Fruit fly (Drosophila melanogaster) whole organism, embryonic: ENCODE measurements around the gene CG11737.

Experiments
- Abd-B ChIP-seq: fragments of 200-800 bp; sonication (Bioruptor generic); optimal IDR thresholded peaks from 2 replicates; lab custom pipeline; 2018; ENCODE audit warnings: missing biosample characterization, mild to moderate bottlenecking, missing genetic modification characterization, moderate library complexity
- Adf1 ChIP-seq: fragments of 200-800 bp; sonication (Bioruptor generic); IDR thresholded peaks from 2 replicates; pipeline ENCODE4 v1.3.6; 2022; ENCODE audit warnings: missing biosample characterization, missing genetic modification characterization
- Asciz ChIP-seq: fragments of 200-800 bp; sonication (Bioruptor generic); optimal IDR thresholded peaks from 2 replicates; lab custom pipeline; 2017; ENCODE audit warnings: missing biosample characterization, mild to moderate bottlenecking, missing genetic modification characterization, missing genetic modification reagents
- Bdp1 ChIP-seq: fragments of 200-800 bp; sonication (Bioruptor generic); optimal IDR thresholded peaks from 3 replicates; lab custom pipeline; 2016; ENCODE audit warnings: missing biosample characterization, missing genetic modification characterization
- CG10654 ChIP-seq: fragments of 200-800 bp; sonication (Bioruptor generic); optimal IDR thresholded peaks from 2 replicates; lab custom pipeline; 2016; ENCODE audit warnings: missing biosample characterization, missing genetic modification characterization
- CG10979 ChIP-seq: fragments of 200-800 bp; sonication (Bioruptor generic); optimal IDR thresholded peaks from 2 replicates; lab custom pipeline; 2018; ENCODE audit warnings: missing biosample characterization, mild to moderate bottlenecking, missing genetic modification characterization, moderate library complexity
- CG12659 ChIP-seq: fragments of 200-800 bp; sonication (Bioruptor generic); optimal IDR thresholded peaks from 3 replicates; lab custom pipeline; 2017; ENCODE audit warnings: mild to moderate bottlenecking, missing biosample characterization, missing genetic modification reagents, missing genetic modification characterization
- CG12744 ChIP-seq: fragments of 200-800 bp; sonication (Bioruptor generic); optimal IDR thresholded peaks from 2 replicates; lab custom pipeline; 2016; ENCODE audit warnings: missing biosample characterization, missing genetic modification characterization
- CG12769 ChIP-seq: fragments of 200-800 bp; sonication (Bioruptor generic); optimal IDR thresholded peaks from 2 replicates; lab custom pipeline; 2019; ENCODE audit warnings: missing biosample characterization, mild to moderate bottlenecking, missing genetic modification characterization, moderate library complexity
- CG14965 ChIP-seq: fragments of 200-800 bp; sonication (Bioruptor generic); optimal IDR thresholded peaks from 2 replicates; lab custom pipeline; 2016; ENCODE audit warnings: missing biosample characterization, missing genetic modification characterization, borderline replicate concordance
- CG15514 ChIP-seq: fragments of 200-800 bp; sonication (Bioruptor generic); optimal IDR thresholded peaks from 3 replicates; lab custom pipeline; 2017; ENCODE audit warnings: missing biosample characterization, missing genetic modification characterization, mild to moderate bottlenecking, moderate library complexity, missing genetic modification reagents
- CG18619 ChIP-seq: fragments of 200-800 bp; sonication (Bioruptor generic); optimal IDR thresholded peaks from 3 replicates; lab custom pipeline; 2017; ENCODE audit warnings: missing biosample characterization, mild to moderate bottlenecking, missing genetic modification characterization
- CG30431 ChIP-seq: fragments of 200-800 bp; sonication (Bioruptor generic); optimal IDR thresholded peaks from 2 replicates; lab custom pipeline; 2017; ENCODE audit warnings: missing biosample characterization, missing genetic modification characterization
- CG31388 ChIP-seq: fragments of 200-800 bp; sonication (Bioruptor generic); optimal IDR thresholded peaks from 2 replicates; lab custom pipeline; 2016; ENCODE audit warnings: missing biosample characterization, missing genetic modification characterization
- CG33557 ChIP-seq: fragments of 200-800 bp; sonication (Bioruptor generic); optimal IDR thresholded peaks from 2 replicates; lab custom pipeline; 2019; ENCODE audit warnings: missing biosample characterization, mild to moderate bottlenecking, missing genetic modification characterization, moderate library complexity
- CG3726 ChIP-seq: fragments of 200-800 bp; sonication (Bioruptor generic); IDR thresholded peaks from 3 replicates; pipeline ENCODE4, ENCODE4 v1.3.6; 2022; ENCODE audit warnings: missing biosample characterization, missing genetic modification characterization
- CG6765 ChIP-seq: fragments of 200-800 bp; sonication (Bioruptor generic); optimal IDR thresholded peaks from 3 replicates; lab custom pipeline; 2017; ENCODE audit warnings: missing biosample characterization, mild to moderate bottlenecking, missing genetic modification characterization
- CG6813 ChIP-seq: fragments of 200-800 bp; sonication (Bioruptor generic); optimal IDR thresholded peaks from 2 replicates; lab custom pipeline; 2017; ENCODE audit warnings: missing biosample characterization, missing genetic modification characterization, mild to moderate bottlenecking, moderate library complexity, missing genetic modification reagents
- CG7928 ChIP-seq: fragments of 200-800 bp; sonication (Bioruptor generic); optimal IDR thresholded peaks from 2 replicates; lab custom pipeline; 2017; ENCODE audit warnings: missing biosample characterization, mild to moderate bottlenecking, missing genetic modification characterization
- CG8924 ChIP-seq: fragments of 200-800 bp; optimal IDR thresholded peaks from 3 replicates; lab custom pipeline; 2019; ENCODE audit warnings: missing biosample characterization, mild to moderate bottlenecking, missing genetic modification characterization, moderate library complexity
- CG9215 ChIP-seq: fragments of 200-800 bp; sonication (Bioruptor generic); IDR thresholded peaks from 2 replicates; pipeline ENCODE4 v1.3.6; 2022; ENCODE audit warnings: missing biosample characterization, missing genetic modification characterization
- CHES-1-like ChIP-seq: fragments of 200-800 bp; sonication (Bioruptor generic); optimal IDR thresholded peaks from 2 replicates; lab custom pipeline; 2016; ENCODE audit warnings: missing biosample characterization, missing genetic modification characterization
- D19B ChIP-seq: fragments of 200-800 bp; sonication (Bioruptor generic); optimal IDR thresholded peaks from 2 replicates; lab custom pipeline; 2017; ENCODE audit warnings: missing biosample characterization, mild to moderate bottlenecking, missing genetic modification characterization
- Doc3 ChIP-seq: fragments of 200-800 bp; sonication (Bioruptor generic); IDR thresholded peaks from 3 replicates; pipeline ENCODE4 v1.3.6; 2022; ENCODE audit warnings: missing biosample characterization, missing genetic modification characterization; ENCODE audit not compliant: partially characterized antibody
- Dp ChIP-seq: fragments of 200-800 bp; sonication (Bioruptor generic); optimal IDR thresholded peaks from 2 replicates; lab custom pipeline; 2018; ENCODE audit warnings: missing biosample characterization, mild to moderate bottlenecking, missing genetic modification characterization, moderate library complexity
- E2f2 ChIP-seq: fragments of 200-800 bp; sonication (Bioruptor generic); IDR thresholded peaks from 2 replicates; pipeline ENCODE4 v1.3.6; 2022; ENCODE audit warnings: missing biosample characterization, missing genetic modification characterization
- Ets65A ChIP-seq: fragments of 200-800 bp; sonication (Bioruptor generic); peaks from one replicate; lab custom pipeline; 2016; ENCODE audit warnings: missing biosample characterization, missing genetic modification characterization
- H2.0 ChIP-seq: fragments of 200-800 bp; sonication (Bioruptor generic); IDR thresholded peaks from 2 replicates; pipeline ENCODE4 v1.3.6; 2022; ENCODE audit warnings: missing biosample characterization, missing genetic modification characterization
- NK7.1 ChIP-seq: fragments of 200-800 bp; sonication (Bioruptor generic); optimal IDR thresholded peaks from 3 replicates; lab custom pipeline; 2016; ENCODE audit warnings: missing biosample characterization, missing genetic modification characterization
- Pdp1 ChIP-seq, 2 experiments: fragments of 200-800 bp; sonication (Bioruptor generic); optimal IDR thresholded peaks; 3 replicates each; lab custom pipeline; 2016; ENCODE audit warnings: missing biosample characterization in 2 of 2, missing genetic modification characterization in 2 of 2, mild to moderate bottlenecking in 1 of 2, moderate library complexity in 1 of 2
- Sin3A ChIP-seq: fragments of >200 bp; optimal IDR thresholded peaks from 2 replicates; lab custom pipeline; 2018
- Six4 ChIP-seq: fragments of 200-800 bp; sonication (Bioruptor generic); optimal IDR thresholded peaks from 2 replicates; lab custom pipeline; 2016; ENCODE audit warnings: missing biosample characterization, missing genetic modification characterization
- amos ChIP-seq: fragments of 200-800 bp; sonication (Bioruptor generic); IDR thresholded peaks from 2 replicates; pipeline ENCODE4 v1.3.6; 2022; ENCODE audit warnings: missing biosample characterization, missing genetic modification characterization; ENCODE audit not compliant: partially characterized antibody
- aop ChIP-seq: fragments of 200-800 bp; sonication (Bioruptor generic); IDR thresholded peaks from 2 replicates; pipeline ENCODE4 v1.3.6; 2022; ENCODE audit warnings: missing biosample characterization, missing genetic modification characterization
- btn ChIP-seq: fragments of 200-800 bp; sonication (Bioruptor generic); optimal IDR thresholded peaks from 2 replicates; lab custom pipeline; 2016; ENCODE audit warnings: missing biosample characterization, missing genetic modification characterization
- da ChIP-seq: fragments of 200-800 bp; sonication (Bioruptor generic); optimal IDR thresholded peaks from 2 replicates; lab custom pipeline; 2016; ENCODE audit warnings: missing biosample characterization, missing genetic modification characterization
- eyg ChIP-seq: fragments of 200-800 bp; sonication (Bioruptor generic); optimal IDR thresholded peaks from 3 replicates; lab custom pipeline; 2016; ENCODE audit warnings: missing biosample characterization, missing genetic modification characterization
- fd96Cb ChIP-seq: fragments of 200-800 bp; sonication (Bioruptor generic); optimal IDR thresholded peaks from 2 replicates; lab custom pipeline; 2018; ENCODE audit warnings: missing biosample characterization, mild to moderate bottlenecking, missing genetic modification characterization, moderate library complexity
- gfzf ChIP-seq: fragments of 200-800 bp; sonication (Bioruptor generic); optimal IDR thresholded peaks from 2 replicates; lab custom pipeline; 2016; ENCODE audit warnings: missing biosample characterization, mild to moderate bottlenecking, missing genetic modification characterization, moderate library complexity
- gro ChIP-seq: fragments of 200-800 bp; sonication (Bioruptor generic); optimal IDR thresholded peaks from 2 replicates; lab custom pipeline; 2016; ENCODE audit warnings: missing biosample characterization, missing genetic modification characterization
- hbn ChIP-seq: fragments of 200-800 bp; sonication (Bioruptor generic); IDR thresholded peaks from 2 replicates; pipeline ENCODE4 v1.3.6; 2022; ENCODE audit warnings: missing biosample characterization, missing genetic modification characterization; ENCODE audit not compliant: partially characterized antibody
- hth ChIP-seq: fragments of >200 bp; optimal IDR thresholded peaks from 2 replicates; lab custom pipeline; 2017; ENCODE audit warnings: inconsistent platforms
- jumu ChIP-seq: fragments of 200-800 bp; sonication (Bioruptor generic); optimal IDR thresholded peaks from 3 replicates; lab custom pipeline; 2016; ENCODE audit warnings: missing biosample characterization, missing genetic modification characterization
- ken ChIP-seq: fragments of 200-800 bp; sonication (Bioruptor generic); IDR thresholded peaks from 3 replicates; pipeline ENCODE4 v1.3.6; 2022; ENCODE audit warnings: missing biosample characterization, missing genetic modification characterization
- nau ChIP-seq: fragments of 200-800 bp; sonication (Bioruptor generic); optimal IDR thresholded peaks from 3 replicates; lab custom pipeline; 2017; ENCODE audit warnings: missing biosample characterization, mild to moderate bottlenecking, missing genetic modification characterization, missing genetic modification reagents
- pho ChIP-seq: fragments of 200-800 bp; sonication (Bioruptor generic); optimal IDR thresholded peaks from 2 replicates; lab custom pipeline; 2016; ENCODE audit warnings: missing biosample characterization, missing genetic modification characterization
- pros ChIP-seq: fragments of 200-800 bp; sonication (Bioruptor generic); optimal IDR thresholded peaks from 3 replicates; lab custom pipeline; 2019; ENCODE audit warnings: missing biosample characterization, mild to moderate bottlenecking, missing genetic modification characterization, moderate library complexity
- sd ChIP-seq: fragments of 200-800 bp; sonication (Bioruptor generic); optimal IDR thresholded peaks from 3 replicates; lab custom pipeline; 2018; ENCODE audit warnings: missing biosample characterization, mild to moderate bottlenecking, missing genetic modification characterization, moderate library complexity
- sens-2 ChIP-seq: fragments of 200-800 bp; sonication (Bioruptor generic); IDR thresholded peaks from 2 replicates; pipeline ENCODE4 v1.3.6; 2022; ENCODE audit warnings: missing biosample characterization, missing genetic modification characterization
- slou ChIP-seq: fragments of 200-800 bp; sonication (Bioruptor generic); optimal IDR thresholded peaks from 3 replicates; lab custom pipeline; 2016; ENCODE audit warnings: missing biosample characterization, missing genetic modification characterization
- tx ChIP-seq: fragments of 200-800 bp; sonication (Bioruptor generic); optimal IDR thresholded peaks from 2 replicates; lab custom pipeline; 2016; ENCODE audit warnings: missing biosample characterization, missing genetic modification characterization
- zen ChIP-seq: fragments of 200-800 bp; sonication (Bioruptor generic); optimal IDR thresholded peaks from 3 replicates; lab custom pipeline; 2018; ENCODE audit warnings: missing biosample characterization, mild to moderate bottlenecking, missing genetic modification characterization, moderate library complexity

The CG11737 gene

DNA sequence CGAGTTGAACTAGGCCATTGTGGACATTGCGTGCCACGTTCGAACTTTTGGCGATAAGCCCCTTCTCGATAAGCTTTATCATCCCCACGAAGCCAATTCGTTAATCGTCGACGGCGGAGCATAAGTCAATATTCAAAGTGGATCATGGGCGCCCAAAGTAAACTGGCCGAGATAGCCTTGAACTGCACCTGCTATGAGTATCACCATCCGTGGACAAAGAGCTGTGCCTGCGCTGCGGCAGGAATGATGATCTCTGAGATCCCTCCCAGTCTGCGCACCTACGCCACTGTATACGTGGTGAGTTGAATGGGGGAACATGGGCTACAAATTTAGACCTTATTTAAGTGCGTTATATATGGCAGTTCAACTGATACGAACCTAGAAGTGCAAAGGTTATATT lies 6.6 kb downstream of the CG11737 start (continued):
- TF ChIP-seq CG12769 (peak; percentile 77), Pdp1 (GFP tag; optimal IDR thresholded peaks at IDR 0.05; lab: Kevin White, UChicago) (no peak), CG7928 (GFP tag; lab: Kevin White, UChicago) (no peak), CHES-1-like (GFP tag; lab: Kevin White, UChicago) (no peak), CG33557 (GFP tag; lab: Kevin White, UChicago) (no peak), pho (no peak), slou (no peak), CG3726 (GFP tag; lab: Robert Waterston, UW) (no peak), CG12659 (GFP tag; lab: Kevin White, UChicago) (peak; percentile 23), D19B (GFP tag; lab: Kevin White, UChicago) (no peak), H2.0 (no peak), CG8924 (tag; lab: Kevin White, UChicago) (no peak), NK7.1 (no peak), Sin3A (lab: Kevin White, UChicago) (no peak), CG6813 (GFP tag; lab: Kevin White, UChicago) (no peak), fd96Cb (tag; lab: Kevin White, UChicago) (no peak), CG9215 (GFP tag; lab: Robert Waterston, UW) (no peak), btn (GFP tag; lab: Kevin White, UChicago) (no peak), CG15514 (GFP tag; lab: Kevin White, UChicago) (peak; percentile 20), gro (GFP tag; lab: Kevin White, UChicago) (no peak), Adf1 (GFP tag; lab: Robert Waterston, UW) (peak; percentile 16; the same call in 1 of the 2 replicates), Asciz (GFP tag; lab: Kevin White, UChicago) (no peak), CG12744 (GFP tag; lab: Kevin White, UChicago) (no peak), tx (GFP tag; lab: Kevin White, UChicago) (no peak), Six4 (no peak), Doc3 (no peak), CG10654 (GFP tag; lab: Kevin White, UChicago) (no peak), eyg (GFP tag; lab: Kevin White, UChicago) (no peak), sens-2 (GFP tag; lab: Robert Waterston, UW) (0 out of 2 replicates have a peak, but pooled peaks have one; percentile 15), CG14965 (no peak), sd (tag; lab: Kevin White, UChicago) (no peak), CG10979 (tag; lab: Kevin White, UChicago) (no peak), hth (lab: Kevin White, UChicago) (no peak), Bdp1 (GFP tag; lab: Kevin White, UChicago) (no peak), nau (GFP tag; lab: Kevin White, UChicago) (no peak), CG30431 (no peak), Dp (GFP tag; lab: Kevin White, UChicago) (no peak), Abd-B (no peak), E2f2 (GFP tag; lab: Robert Waterston, UW) (0 out of 2 replicates have a peak, but pooled peaks have one; percentile 9), aop (GFP tag; lab: Robert Waterston, UW) (no peak), jumu (GFP tag; lab: Kevin White, UChicago) (no peak), amos (no peak), da (GFP tag; lab: Kevin White, UChicago) (no peak), ken (GFP tag; lab: Robert Waterston, UW) (no peak; the same call in 2 of the 3 replicates), hbn (GFP tag; lab: Robert Waterston, UW) (no peak), zen (no peak), gfzf (no peak), Ets65A (GFP tag; lab: Kevin White, UChicago) (peak; percentile 82), CG31388 (GFP tag; lab: Kevin White, UChicago) (no peak), CG6765 (GFP tag; lab: Kevin White, UChicago) (no peak), pros (GFP tag; lab: Kevin White, UChicago) (no peak), CG18619 (no peak)
